Fruit fly (Drosophila melanogaster): ENCODE results near the gene ple.

dm6 chr3L:6767153-6767552 is 47.8 kb upstream of the ple start:
- TF ChIP-seq tj (GFP tag; optimal IDR thresholded peaks at IDR 0.05) = no peak
- no peak for TF ChIP-seq CG12768 (GFP tag; optimal IDR thresholded peaks at IDR 0.05)
- TF ChIP-seq CG5204 (GFP tag; optimal IDR thresholded peaks at IDR 0.05) = no peak

Data from whole organism, adult.